Fruit fly (Drosophila melanogaster): ENCODE measurements around the gene cas.

cas gene

dm6 chr3R:5758624-5759209, 42.1 kb upstream of the cas start, which contains the start of gene Sec8 (continued):
- TF ChIP-seq CG11247 (GFP tag; IDR thresholded peaks at IDR 0.05) (0 out of 2 replicates have a peak, but pooled peaks have one; percentile 17), Bdp1 (GFP tag; optimal IDR thresholded peaks at IDR 0.05) (no peak), Meics (GFP tag; optimal IDR thresholded peaks at IDR 0.05) (no peak), Hr39 (optimal IDR thresholded peaks at IDR 0.05) (no peak), ranshi (GFP tag; IDR thresholded peaks at IDR 0.05) (0 out of 2 replicates have a peak, but pooled peaks have one; percentile 34), CG3065 (GFP tag; optimal IDR thresholded peaks at IDR 0.05) (no peak), CG7556 (GFP tag; optimal IDR thresholded peaks at IDR 0.05) (no peak), CG9609 (GFP tag; optimal IDR thresholded peaks at IDR 0.05) (peak; percentile 24), CG9932 (GFP tag; IDR thresholded peaks at IDR 0.05) (peak; percentile 74), HmgZ (tag; optimal IDR thresholded peaks at IDR 0.05) (peak; percentile 59), MESR4 (GFP tag; optimal IDR thresholded peaks at IDR 0.05) (peak; percentile 92), ase (GFP tag; IDR thresholded peaks at IDR 0.05) (no peak), lbe (GFP tag; optimal IDR thresholded peaks at IDR 0.05) (peak; percentile 17), repo (GFP tag; optimal IDR thresholded peaks at IDR 0.05) (peak; percentile 41), HLH4C (GFP tag; IDR thresholded peaks at IDR 0.05; ENCODE audit: partially characterized antibody) (peak; percentile 71; the same call in 2 of the 3 replicates), usp (GFP tag; optimal IDR thresholded peaks at IDR 0.05) (no peak), CG11560 (tag; IDR thresholded peaks at IDR 0.05) (no peak), danr (GFP tag; IDR thresholded peaks at IDR 0.05) (no peak), hbn (GFP tag; IDR thresholded peaks at IDR 0.05; ENCODE audit: partially characterized antibody) (peak; percentile 83), kah (GFP tag; optimal IDR thresholded peaks at IDR 0.05) (no peak), Trl (optimal IDR thresholded peaks at IDR 0.05) (no peak), Trl (GFP tag; optimal IDR thresholded peaks at IDR 0.05) (peak; percentile 23), CG18619 (GFP tag; optimal IDR thresholded peaks at IDR 0.05) (no peak), jumu (GFP tag; optimal IDR thresholded peaks at IDR 0.05) (peak; percentile 63), fd64A (GFP tag; optimal IDR thresholded peaks at IDR 0.05) (no peak), CG9817 (tag; optimal IDR thresholded peaks at IDR 0.05) (peak; percentile 30), CHES-1-like (GFP tag; optimal IDR thresholded peaks at IDR 0.05) (peak; percentile 78), CG14014 (GFP tag; IDR thresholded peaks at IDR 0.05) (no peak), Tbp (GFP tag; optimal IDR thresholded peaks at IDR 0.05) (no peak), Poxn (GFP tag; IDR thresholded peaks at IDR 0.05) (no peak), CG6791 (GFP tag; IDR thresholded peaks at IDR 0.05; ENCODE audit: partially characterized antibody) (peak; percentile 91), CG2712 (tag; optimal IDR thresholded peaks at IDR 0.05) (peak; percentile 60), CG5245 (GFP tag; optimal IDR thresholded peaks at IDR 0.05) (no peak), zfh2 (GFP tag; optimal IDR thresholded peaks at IDR 0.05) (peak; percentile 68), tgo (GFP tag; IDR thresholded peaks at IDR 0.05) (0 out of 3 replicates have a peak, but pooled peaks have one; percentile 31), CG6654 (GFP tag; optimal IDR thresholded peaks at IDR 0.05) (no peak), corto (GFP tag; optimal IDR thresholded peaks at IDR 0.05) (no peak), Max (GFP tag; optimal IDR thresholded peaks at IDR 0.05) (peak; percentile 2), H2.0 (GFP tag; IDR thresholded peaks at IDR 0.05) (no peak), CG30431 (GFP tag; optimal IDR thresholded peaks at IDR 0.05) (no peak), bsh (GFP tag; optimal IDR thresholded peaks at IDR 0.05) (no peak), Dref (GFP tag; IDR thresholded peaks at IDR 0.05) (peak; percentile 51), wek (GFP tag; optimal IDR thresholded peaks at IDR 0.05) (no peak), CG17829 (tag; optimal IDR thresholded peaks at IDR 0.05) (peak; percentile 22), lilli (GFP tag; optimal IDR thresholded peaks at IDR 0.05) (peak; percentile 67), Mes4 (GFP tag; optimal IDR thresholded peaks at IDR 0.05) (no peak), CG3163 (GFP tag; optimal IDR thresholded peaks at IDR 0.05) (peak; percentile 30), chif (GFP tag; optimal IDR thresholded peaks at IDR 0.05) (peak in 1 of 2 experiments; percentile 43), sisA (GFP tag; IDR thresholded peaks at IDR 0.05) (no peak), CG8478 (optimal IDR thresholded peaks at IDR 0.05) (no peak), CG9215 (GFP tag; IDR thresholded peaks at IDR 0.05) (no peak), sob (GFP tag; IDR thresholded peaks at IDR 0.05) (no peak; the same call in 1 of the 2 replicates)

Data from whole organism, embryonic.